Worm (Caenorhabditis elegans) whole organism, L3 larva: ENCODE data around the gene pals-34.

ENCODE experiments used
- ZK546.5 ChIP-seq: sonication (generic microtip); optimal IDR thresholded peaks from 2 replicates; lab custom pipeline; 2017; ENCODE audit warnings: missing biosample characterization, missing genetic modification characterization
- ceh-82 ChIP-seq: fragments of 150-350 bp; optimal IDR thresholded peaks from 2 replicates; lab custom pipeline; 2014; ENCODE audit warnings: missing biosample characterization, missing genetic modification characterization
- mdl-1 ChIP-seq: fragments of 150-350 bp; optimal IDR thresholded peaks from 2 replicates; lab custom pipeline; 2014; ENCODE audit warnings: missing biosample characterization, missing genetic modification characterization
- nhr-76 ChIP-seq: fragments of 150-350 bp; sonication (generic microtip); optimal IDR thresholded peaks from 5 replicates; lab custom pipeline; 2014; ENCODE audit warnings: missing biosample characterization, missing genetic modification characterization
- pqm-1 ChIP-seq: fragments of 150-350 bp; optimal IDR thresholded peaks from 2 replicates; lab custom pipeline; 2017; ENCODE audit warnings: missing biosample characterization, missing genetic modification characterization, inconsistent platforms
- unc-62 ChIP-seq: fragments of 150-350 bp; sonication (generic microtip); optimal IDR thresholded peaks from 4 replicates; lab custom pipeline; 2014; ENCODE audit warnings: missing biosample characterization, missing genetic modification reagents, missing genetic modification characterization
- ztf-4 ChIP-seq: fragments of 150-350 bp; optimal IDR thresholded peaks from 2 replicates; lab custom pipeline; 2014; ENCODE audit warnings: missing biosample characterization, missing genetic modification characterization

- TF ChIP-seq ztf-4, result no peak
- no peak for TF ChIP-seq nhr-76 (tag; lab: Kevin White, UChicago)
- TF ChIP-seq ZK546.5 (tag; lab: Kevin White, UChicago), result no peak
- TF ChIP-seq pqm-1, result no peak
- no peak for TF ChIP-seq ceh-82
- no peak for TF ChIP-seq mdl-1 (tag; lab: Kevin White, UChicago)
- no peak for TF ChIP-seq unc-62
These were observed 30.8 kb downstream of the pals-34 start, which contains the start of gene srsx-7 for ce11 chrV:7925483-7925882.
